Fruit fly (Drosophila melanogaster) whole organism, embryonic: ENCODE results near the gene sick.
A peak's percentile ranks its signal among the peaks of the same experiment; 100 is the strongest.

Source experiments
- Abd-B ChIP-seq: fragments of 200-800 bp; sonication (Bioruptor generic); optimal IDR thresholded peaks from 2 replicates; lab custom pipeline; 2018; ENCODE audit warnings: missing biosample characterization, mild to moderate bottlenecking, missing genetic modification characterization, moderate library complexity
- Atf3 ChIP-seq: fragments of 200-800 bp; sonication (Bioruptor generic); optimal IDR thresholded peaks from 3 replicates; lab custom pipeline; 2016; ENCODE audit warnings: missing biosample characterization, missing genetic modification characterization
- BtbVII ChIP-seq: fragments of 200-800 bp; sonication (Bioruptor generic); optimal IDR thresholded peaks from 3 replicates; lab custom pipeline; 2017; ENCODE audit warnings: missing biosample characterization, mild to moderate bottlenecking, missing genetic modification characterization
- CG10431 ChIP-seq: fragments of 200-800 bp; sonication (Bioruptor generic); optimal IDR thresholded peaks from 3 replicates; lab custom pipeline; 2018; ENCODE audit warnings: missing biosample characterization, mild to moderate bottlenecking, missing genetic modification characterization
- CG10959 ChIP-seq: fragments of 200-800 bp; sonication (Bioruptor generic); IDR thresholded peaks from 2 replicates; pipeline ENCODE4 v1.3.6; 2022; ENCODE audit warnings: missing biosample characterization, missing genetic modification characterization
- CG11093 ChIP-seq: fragments of 200-800 bp; sonication (Bioruptor generic); IDR thresholded peaks from 3 replicates; pipeline ENCODE4 v1.3.6; 2022; ENCODE audit warnings: missing biosample characterization, missing genetic modification characterization
- CG1233 ChIP-seq: fragments of 200-800 bp; sonication (Bioruptor generic); optimal IDR thresholded peaks from 4 replicates; lab custom pipeline; 2018; ENCODE audit warnings: missing biosample characterization, mild to moderate bottlenecking, missing genetic modification characterization
- CG13123 ChIP-seq: fragments of 200-800 bp; sonication (Bioruptor generic); optimal IDR thresholded peaks from 2 replicates; lab custom pipeline; 2016; ENCODE audit warnings: missing biosample characterization, missing genetic modification characterization
- CG13424 ChIP-seq: fragments of 200-800 bp; sonication (Bioruptor generic); optimal IDR thresholded peaks from 2 replicates; lab custom pipeline; 2019; ENCODE audit warnings: missing biosample characterization, mild to moderate bottlenecking, missing genetic modification characterization, moderate library complexity
- CG14667 ChIP-seq: fragments of 200-800 bp; sonication (Bioruptor generic); IDR thresholded peaks from 2 replicates; pipeline ENCODE4 v1.3.6; 2022; ENCODE audit warnings: missing biosample characterization, missing genetic modification characterization
- CG14710 ChIP-seq: fragments of 200-800 bp; sonication (Bioruptor generic); optimal IDR thresholded peaks from 3 replicates; lab custom pipeline; 2019; ENCODE audit warnings: missing biosample characterization, mild to moderate bottlenecking, missing genetic modification characterization, moderate library complexity
- CG15269 ChIP-seq: fragments of 200-800 bp; sonication (Bioruptor generic); optimal IDR thresholded peaks from 2 replicates; lab custom pipeline; 2018; ENCODE audit warnings: missing biosample characterization, mild to moderate bottlenecking, missing genetic modification characterization, moderate library complexity
- CG18476 ChIP-seq: fragments of 200-800 bp; sonication (Bioruptor generic); optimal IDR thresholded peaks from 2 replicates; lab custom pipeline; 2016; ENCODE audit warnings: missing biosample characterization, mild to moderate bottlenecking, missing genetic modification characterization
- CG3065 ChIP-seq: fragments of 200-800 bp; sonication (Bioruptor generic); optimal IDR thresholded peaks from 2 replicates; lab custom pipeline; 2016; ENCODE audit warnings: missing biosample characterization, missing genetic modification characterization
- CG3163 ChIP-seq: fragments of 200-800 bp; sonication (Bioruptor generic); optimal IDR thresholded peaks from 3 replicates; lab custom pipeline; 2016; ENCODE audit warnings: missing biosample characterization, missing genetic modification characterization
- CG3281 ChIP-seq: fragments of 200-800 bp; sonication (Bioruptor generic); optimal IDR thresholded peaks from 3 replicates; lab custom pipeline; 2017; ENCODE audit warnings: missing biosample characterization, mild to moderate bottlenecking, missing genetic modification characterization
- CG6854 ChIP-seq: fragments of 200-800 bp; sonication (Bioruptor generic); optimal IDR thresholded peaks from 3 replicates; lab custom pipeline; 2017; ENCODE audit warnings: missing biosample characterization, mild to moderate bottlenecking, missing genetic modification characterization
- CG9437 ChIP-seq: fragments of 200-800 bp; sonication (Bioruptor generic); optimal IDR thresholded peaks from 2 replicates; lab custom pipeline; 2018; ENCODE audit warnings: missing biosample characterization, mild to moderate bottlenecking, missing genetic modification characterization
- CrebB ChIP-seq: fragments of 200-800 bp; sonication (Bioruptor generic); optimal IDR thresholded peaks from 3 replicates; lab custom pipeline; 2018; ENCODE audit warnings: missing biosample characterization, mild to moderate bottlenecking, missing genetic modification characterization
- D19A ChIP-seq: fragments of 200-800 bp; optimal IDR thresholded peaks from 3 replicates; lab custom pipeline; 2019; ENCODE audit warnings: missing biosample characterization, mild to moderate bottlenecking, missing genetic modification characterization, moderate library complexity
- D19B ChIP-seq: fragments of 200-800 bp; sonication (Bioruptor generic); optimal IDR thresholded peaks from 2 replicates; lab custom pipeline; 2017; ENCODE audit warnings: missing biosample characterization, mild to moderate bottlenecking, missing genetic modification characterization
- E2f2 ChIP-seq: fragments of 200-800 bp; sonication (Bioruptor generic); IDR thresholded peaks from 2 replicates; pipeline ENCODE4 v1.3.6; 2022; ENCODE audit warnings: missing biosample characterization, missing genetic modification characterization
- HHEX ChIP-seq: fragments of 200-800 bp; sonication (Bioruptor generic); optimal IDR thresholded peaks from 3 replicates; lab custom pipeline; 2017; ENCODE audit warnings: missing biosample characterization, mild to moderate bottlenecking, missing genetic modification characterization, missing genetic modification reagents
- HLH3B ChIP-seq: fragments of 200-800 bp; sonication (Bioruptor generic); IDR thresholded peaks from 2 replicates; pipeline ENCODE4 v1.3.6; 2022; ENCODE audit warnings: missing biosample characterization, missing genetic modification characterization
- Lhr ChIP-seq: fragments of 200-800 bp; sonication (Bioruptor generic); optimal IDR thresholded peaks from 3 replicates; lab custom pipeline; 2017; ENCODE audit warnings: mild to moderate bottlenecking, missing biosample characterization, missing genetic modification reagents, missing genetic modification characterization
- Max ChIP-seq: fragments of 200-800 bp; sonication (Bioruptor generic); optimal IDR thresholded peaks from 2 replicates; lab custom pipeline; 2016; ENCODE audit warnings: missing biosample characterization, mild to moderate bottlenecking, missing genetic modification characterization
- Oli ChIP-seq: fragments of 200-800 bp; sonication (Bioruptor generic); optimal IDR thresholded peaks from 2 replicates; lab custom pipeline; 2018; ENCODE audit warnings: missing biosample characterization, mild to moderate bottlenecking, missing genetic modification characterization, moderate library complexity
- Six4 ChIP-seq: fragments of 200-800 bp; sonication (Bioruptor generic); optimal IDR thresholded peaks from 2 replicates; lab custom pipeline; 2016; ENCODE audit warnings: missing biosample characterization, missing genetic modification characterization
- Sox100B ChIP-seq: fragments of 200-800 bp; sonication (Bioruptor generic); optimal IDR thresholded peaks from 3 replicates; lab custom pipeline; 2018; ENCODE audit warnings: missing biosample characterization, mild to moderate bottlenecking, missing genetic modification characterization
- ac ChIP-seq: fragments of 200-800 bp; sonication (Bioruptor generic); optimal IDR thresholded peaks from 3 replicates; lab custom pipeline; 2017; ENCODE audit warnings: missing biosample characterization, mild to moderate bottlenecking, missing genetic modification characterization
- ase ChIP-seq: fragments of 200-800 bp; sonication (Bioruptor generic); IDR thresholded peaks from 3 replicates; pipeline ENCODE4 v1.3.6; 2022; ENCODE audit warnings: missing biosample characterization, missing genetic modification characterization
- ato ChIP-seq: fragments of 200-800 bp; sonication (Bioruptor generic); IDR thresholded peaks from 2 replicates; pipeline ENCODE4 v1.3.6; 2022; ENCODE audit warnings: missing biosample characterization, missing genetic modification characterization; ENCODE audit not compliant: partially characterized antibody
- bbx ChIP-seq: fragments of 200-800 bp; sonication (Bioruptor generic); IDR thresholded peaks from 2 replicates; pipeline ENCODE4 v1.3.6; 2022; ENCODE audit warnings: missing biosample characterization, missing genetic modification characterization; ENCODE audit not compliant: partially characterized antibody
- bowl ChIP-seq: fragments of 200-800 bp; sonication (Bioruptor generic); IDR thresholded peaks from 2 replicates; pipeline ENCODE4 v1.3.6; 2022; ENCODE audit warnings: missing biosample characterization, missing genetic modification characterization
- ci ChIP-seq: fragments of 200-800 bp; sonication (Bioruptor generic); IDR thresholded peaks from 3 replicates; pipeline ENCODE4 v1.3.6; 2022; ENCODE audit warnings: missing biosample characterization, missing genetic modification characterization
- dm ChIP-seq: fragments of 200-800 bp; sonication (Bioruptor generic); optimal IDR thresholded peaks from 3 replicates; lab custom pipeline; 2016; ENCODE audit warnings: missing biosample characterization, missing genetic modification characterization
- fru ChIP-seq: fragments of >200 bp; optimal IDR thresholded peaks from 2 replicates; lab custom pipeline; 2017
- lov ChIP-seq, 2 experiments: fragments of 200-800 bp in 1 of 2; fragments of >200 bp in 1 of 2; sonication (Bioruptor generic) in 1 of 2; IDR thresholded peaks in 1 of 2; optimal IDR thresholded peaks in 1 of 2; 2 replicates in 1 of 2; 3 replicates in 1 of 2; pipeline versions ENCODE4 v1.3.6 to Lab custom; 2017 to 2022; ENCODE audit warnings: missing biosample characterization in 1 of 2, missing genetic modification characterization in 1 of 2
- nau ChIP-seq: fragments of 200-800 bp; sonication (Bioruptor generic); optimal IDR thresholded peaks from 3 replicates; lab custom pipeline; 2017; ENCODE audit warnings: missing biosample characterization, mild to moderate bottlenecking, missing genetic modification characterization, missing genetic modification reagents
- nerfin-1 ChIP-seq: fragments of 200-800 bp; sonication (Bioruptor generic); optimal IDR thresholded peaks from 3 replicates; lab custom pipeline; 2019; ENCODE audit warnings: missing biosample characterization, mild to moderate bottlenecking, missing genetic modification characterization, moderate library complexity
- nmo ChIP-seq: fragments of 200-800 bp; sonication (Bioruptor generic); optimal IDR thresholded peaks from 2 replicates; lab custom pipeline; 2018; ENCODE audit warnings: missing biosample characterization, mild to moderate bottlenecking, missing genetic modification characterization, moderate library complexity
- oc ChIP-seq: fragments of 200-800 bp; sonication (Bioruptor generic); optimal IDR thresholded peaks from 2 replicates; lab custom pipeline; 2018; ENCODE audit warnings: missing biosample characterization, mild to moderate bottlenecking, missing genetic modification characterization, moderate library complexity
- pita ChIP-seq: fragments of 200-800 bp; sonication (Bioruptor generic); optimal IDR thresholded peaks from 2 replicates; lab custom pipeline; 2017; ENCODE audit warnings: missing biosample characterization, mild to moderate bottlenecking, missing genetic modification characterization
- pzg ChIP-seq: fragments of 200-800 bp; sonication (Bioruptor generic); optimal IDR thresholded peaks from 3 replicates; lab custom pipeline; 2018; ENCODE audit warnings: missing biosample characterization, mild to moderate bottlenecking, missing genetic modification characterization, moderate library complexity
- scrt ChIP-seq: fragments of 200-800 bp; sonication (Bioruptor generic); optimal IDR thresholded peaks from 2 replicates; lab custom pipeline; 2018; ENCODE audit warnings: missing biosample characterization, mild to moderate bottlenecking, missing genetic modification characterization, moderate library complexity
- sens ChIP-seq: fragments of 200-800 bp; sonication (Bioruptor generic); peaks from one replicate; lab custom pipeline; 2016; ENCODE audit warnings: missing biosample characterization, missing genetic modification characterization
- tap ChIP-seq: fragments of 200-800 bp; optimal IDR thresholded peaks from 3 replicates; lab custom pipeline; 2019; ENCODE audit warnings: missing biosample characterization, mild to moderate bottlenecking, missing genetic modification characterization, moderate library complexity
- wek ChIP-seq: fragments of 200-800 bp; sonication (Bioruptor generic); optimal IDR thresholded peaks from 3 replicates; lab custom pipeline; 2018; ENCODE audit warnings: missing biosample characterization, mild to moderate bottlenecking, missing genetic modification characterization, moderate library complexity
- zen ChIP-seq: fragments of 200-800 bp; sonication (Bioruptor generic); optimal IDR thresholded peaks from 3 replicates; lab custom pipeline; 2018; ENCODE audit warnings: missing biosample characterization, mild to moderate bottlenecking, missing genetic modification characterization, moderate library complexity

Gene sick

DNA sequence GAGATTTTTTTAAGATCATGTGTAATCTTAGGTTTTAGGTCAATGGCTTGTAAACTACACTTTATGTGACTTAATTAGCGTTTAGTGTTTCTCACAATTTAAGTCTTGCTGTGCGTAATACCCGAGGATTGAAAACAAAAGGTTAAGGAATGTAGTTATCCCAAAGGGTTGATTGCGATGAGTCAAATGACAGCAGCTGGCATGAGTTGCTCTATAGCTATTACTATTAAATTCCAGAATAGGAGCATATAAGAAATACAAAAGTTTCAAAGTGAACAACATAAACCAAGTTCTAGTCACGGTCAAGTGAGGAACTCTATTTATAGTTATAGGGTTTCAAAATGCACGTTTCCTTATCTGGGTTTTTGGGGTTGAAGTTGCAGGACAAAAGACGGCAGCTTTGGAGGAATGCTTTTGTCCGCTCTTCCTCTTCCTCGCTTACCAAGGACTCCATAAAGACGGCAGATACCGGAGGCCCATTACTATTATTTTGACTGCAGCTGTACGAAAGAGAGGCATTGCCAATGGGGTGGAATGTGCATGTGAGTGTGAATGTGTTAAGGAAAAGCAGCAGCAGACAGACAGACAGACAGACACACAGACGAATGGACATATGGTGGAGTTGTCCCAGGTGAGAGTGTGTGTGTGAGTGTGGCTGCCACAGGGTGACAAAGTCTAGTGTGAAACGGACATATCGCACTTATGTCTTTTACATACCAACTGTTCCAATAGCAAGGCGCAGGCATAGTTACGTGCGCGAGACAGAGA, 5.4 kb upstream of the sick start (continued):
- TF ChIP-seq CG1233 (no peak), D19B (GFP tag; lab: Kevin White, UChicago) (no peak), CG15269 (tag; lab: Kevin White, UChicago) (no peak), CG3065 (GFP tag; lab: Kevin White, UChicago) (no peak), Atf3 (GFP tag; lab: Kevin White, UChicago) (no peak), lov (optimal IDR thresholded peaks at IDR 0.05; lab: Kevin White, UChicago) (no peak), lov (GFP tag; IDR thresholded peaks at IDR 0.05; lab: Robert Waterston, UW) (peak; percentile 71; the same call in 1 of the 3 replicates), CG18476 (GFP tag; lab: Kevin White, UChicago) (no peak), nmo (GFP tag; lab: Kevin White, UChicago) (peak; percentile 30), ac (GFP tag; lab: Kevin White, UChicago) (no peak), HLH3B (GFP tag; lab: Robert Waterston, UW) (no peak), sens (GFP tag; lab: Kevin White, UChicago) (peak; percentile 23), ase (GFP tag; lab: Robert Waterston, UW) (no peak), dm (GFP tag; lab: Kevin White, UChicago) (no peak), CG10959 (GFP tag; lab: Robert Waterston, UW) (no peak), zen (tag; lab: Kevin White, UChicago) (peak; percentile 20), bowl (GFP tag; lab: Robert Waterston, UW) (no peak), pita (GFP tag; lab: Kevin White, UChicago) (no peak), CG9437 (GFP tag; lab: Kevin White, UChicago) (peak; percentile 0), nerfin-1 (tag; lab: Kevin White, UChicago) (peak; percentile 99), scrt (GFP tag; lab: Kevin White, UChicago) (no peak), Sox100B (GFP tag; lab: Kevin White, UChicago) (no peak), CG13123 (GFP tag; lab: Kevin White, UChicago) (no peak), CG11093 (GFP tag; lab: Robert Waterston, UW) (no peak), Max (GFP tag; lab: Kevin White, UChicago) (no peak), Lhr (GFP tag; lab: Kevin White, UChicago) (peak; percentile 49), CG3281 (GFP tag; lab: Kevin White, UChicago) (no peak), tap (tag; lab: Kevin White, UChicago) (peak; percentile 14), Six4 (GFP tag; lab: Kevin White, UChicago) (no peak), oc (no peak), CG14710 (tag; lab: Kevin White, UChicago) (no peak), CG13424 (no peak), pzg (peak; percentile 11), Oli (tag; lab: Kevin White, UChicago) (no peak), CG3163 (GFP tag; lab: Kevin White, UChicago) (peak; percentile 8), ato (0 out of 2 replicates have a peak, but pooled peaks have one; percentile 22), ci (GFP tag; lab: Robert Waterston, UW) (0 out of 3 replicates have a peak, but pooled peaks have one; percentile 32), Abd-B (GFP tag; lab: Kevin White, UChicago) (no peak), BtbVII (no peak), CrebB (tag; lab: Kevin White, UChicago) (no peak), D19A (peak; percentile 32), nau (no peak), CG6854 (GFP tag; lab: Kevin White, UChicago) (no peak), HHEX (no peak), CG10431 (GFP tag; lab: Kevin White, UChicago) (no peak), fru (lab: Kevin White, UChicago) (no peak), wek (no peak), CG14667 (GFP tag; lab: Robert Waterston, UW) (no peak), E2f2 (no peak), bbx (GFP tag; lab: Robert Waterston, UW) (peak; percentile 61; the same call in 1 of the 2 replicates)
